Worm (Caenorhabditis elegans) whole organism, young adult: ENCODE measurements around the gene ZK1010.2.

Source experiments
- F23B12.7 ChIP-seq: sonication (generic microtip); optimal IDR thresholded peaks from 2 replicates; lab custom pipeline; 2017; ENCODE audit warnings: missing genetic modification characterization, mild to moderate bottlenecking, missing compliant biosample characterization, antibody characterized with exemption, moderate library complexity; ENCODE audit not compliant: insufficient read depth
- F49E8.2 ChIP-seq: sonication (generic microtip); optimal IDR thresholded peaks from 3 replicates; lab custom pipeline; 2017; ENCODE audit warnings: missing genetic modification characterization, mild to moderate bottlenecking, missing compliant biosample characterization, antibody characterized with exemption, moderate library complexity; ENCODE audit not compliant: insufficient read depth
- K12H6.12 ChIP-seq: fragments of 200-800 bp; sonication (Bioruptor generic); optimal IDR thresholded peaks from 2 replicates; lab custom pipeline; 2018; ENCODE audit warnings: mild to moderate bottlenecking, missing genetic modification characterization, missing compliant biosample characterization
- Y53G8AR.9 ChIP-seq: fragments of 200-800 bp; sonication (Bioruptor generic); conservative IDR thresholded peaks from 2 replicates; pipeline ENCODE4 v1.3.6; 2022; ENCODE audit warnings: missing genetic modification reagents, missing genetic modification characterization, missing compliant biosample characterization
- attf-6 ChIP-seq: fragments of 200-800 bp; sonication (Bioruptor generic); IDR thresholded peaks from 2 replicates; pipeline ENCODE4 v1.3.6; 2022; ENCODE audit warnings: missing genetic modification reagents, missing genetic modification characterization, missing compliant biosample characterization
- bed-1 ChIP-seq: fragments of 200-800 bp; sonication (Bioruptor generic); IDR thresholded peaks from 2 replicates; pipeline ENCODE4 v1.3.6; 2022; ENCODE audit warnings: missing genetic modification reagents, missing genetic modification characterization, missing compliant biosample characterization
- dox-1 ChIP-seq: fragments of 200-800 bp; sonication (Bioruptor generic); IDR thresholded peaks from 2 replicates; pipeline ENCODE4 v1.3.6; 2022; ENCODE audit warnings: missing genetic modification reagents, missing genetic modification characterization, missing compliant biosample characterization
- lin-35 ChIP-seq, 3 experiments: fragments of 150-350 bp in 2 of 3; sonication (generic microtip) in 1 of 3; optimal IDR thresholded peaks; 2 replicates each; lab custom pipeline; 2014 to 2018; ENCODE audit warnings: missing biosample characterization in 3 of 3, missing genetic modification characterization in 3 of 3, missing genetic modification reagents in 3 of 3
- nfya-1 ChIP-seq: sonication (generic microtip); optimal IDR thresholded peaks from 2 replicates; lab custom pipeline; 2017; ENCODE audit warnings: antibody characterized with exemption, missing compliant biosample characterization, missing genetic modification characterization, borderline replicate concordance; ENCODE audit not compliant: insufficient read depth
- nfyb-1 ChIP-seq: fragments of 200-800 bp; sonication (Bioruptor generic); IDR thresholded peaks from 2 replicates; pipeline ENCODE4 v1.3.6; 2022; ENCODE audit warnings: missing genetic modification reagents, missing genetic modification characterization, missing compliant biosample characterization
- pha-4 ChIP-seq: fragments of 150-350 bp; sonication (generic microtip); optimal IDR thresholded peaks from 2 replicates; lab custom pipeline; 2014; ENCODE audit warnings: missing biosample characterization, missing genetic modification reagents, missing genetic modification characterization
- unc-130 ChIP-seq: sonication (generic microtip); optimal IDR thresholded peaks from 2 replicates; lab custom pipeline; 2016; ENCODE audit warnings: missing genetic modification reagents, missing genetic modification characterization, missing compliant biosample characterization
- zim-3 ChIP-seq: sonication (generic microtip); optimal IDR thresholded peaks from 2 replicates; lab custom pipeline; 2017; ENCODE audit warnings: mild to moderate bottlenecking, missing genetic modification characterization, moderate library complexity, missing compliant biosample characterization

DNA sequence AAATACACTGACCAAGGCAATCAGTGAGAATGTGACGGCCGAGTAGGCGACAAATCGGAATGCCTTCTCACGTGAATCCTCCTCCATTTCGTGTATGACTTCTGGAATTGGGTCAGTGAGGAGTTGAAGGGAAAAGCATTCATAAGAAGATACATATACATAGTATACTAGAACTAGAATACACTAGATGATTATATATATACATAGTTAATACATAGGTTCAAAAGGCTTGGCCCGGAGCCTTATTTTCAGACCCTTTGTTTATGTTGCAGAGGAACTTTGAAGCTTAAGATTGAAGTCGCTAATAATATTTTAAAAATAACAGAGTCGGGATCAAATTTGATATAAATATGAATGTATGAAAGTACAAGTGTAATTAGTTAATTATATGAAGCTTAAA is 15.9 kb upstream of the ZK1010.2 start, which contains the start of gene col-97:
- TF ChIP-seq K12H6.12 (no peak), bed-1 (GFP tag; lab: Robert Waterston, UW) (no peak), zim-3 (tag; lab: Kevin White, UChicago) (no peak), attf-6 (GFP tag; lab: Robert Waterston, UW) (no peak), lin-35 (GFP tag; optimal IDR thresholded peaks at IDR 0.05; lab: Kevin White, UChicago) (no peak), nfyb-1 (GFP tag; lab: Robert Waterston, UW) (no peak), unc-130 (GFP tag; lab: Kevin White, UChicago) (no peak), Y53G8AR.9 (no peak), F49E8.2 (tag; lab: Kevin White, UChicago) (no peak), dox-1 (GFP tag; lab: Robert Waterston, UW) (no peak), pha-4 (no peak), F23B12.7 (no peak), nfya-1 (tag; lab: Kevin White, UChicago) (no peak)
